Fruit fly (Drosophila melanogaster): ENCODE measurements around the gene Ncc69.

dm6 chr3L:12380592-12380991 lies 10.7 kb downstream of the Ncc69 start:
- no peak for TF ChIP-seq acj6 (GFP tag; optimal IDR thresholded peaks at IDR 0.05)
- TF ChIP-seq CG6854 (GFP tag; optimal IDR thresholded peaks at IDR 0.05): no peak
